Fruit fly (Drosophila melanogaster) whole organism, embryonic: ENCODE data around the gene E2f1.

ENCODE experiments used
- ATbp ChIP-seq: fragments of 200-800 bp; sonication (Bioruptor generic); optimal IDR thresholded peaks from 2 replicates; lab custom pipeline; 2017; ENCODE audit warnings: missing biosample characterization, mild to moderate bottlenecking, missing genetic modification characterization, missing genetic modification reagents
- Asciz ChIP-seq: fragments of 200-800 bp; sonication (Bioruptor generic); optimal IDR thresholded peaks from 2 replicates; lab custom pipeline; 2017; ENCODE audit warnings: missing biosample characterization, mild to moderate bottlenecking, missing genetic modification characterization, missing genetic modification reagents
- Blimp-1 ChIP-seq: fragments of 200-800 bp; sonication (Bioruptor generic); optimal IDR thresholded peaks from 3 replicates; lab custom pipeline; 2018; ENCODE audit warnings: missing biosample characterization, missing genetic modification characterization, mild to moderate bottlenecking, moderate library complexity, missing genetic modification reagents
- C15 ChIP-seq: fragments of 200-800 bp; sonication (Bioruptor generic); IDR thresholded peaks from 3 replicates; pipeline ENCODE4 v1.3.6; 2022; ENCODE audit warnings: missing biosample characterization, missing genetic modification characterization
- CG10462 ChIP-seq: fragments of 200-800 bp; sonication (Bioruptor generic); optimal IDR thresholded peaks from 2 replicates; lab custom pipeline; 2016; ENCODE audit warnings: missing biosample characterization, missing genetic modification characterization
- CG11504 ChIP-seq: fragments of 200-800 bp; sonication (Bioruptor generic); optimal IDR thresholded peaks from 3 replicates; lab custom pipeline; 2019; ENCODE audit warnings: missing biosample characterization, mild to moderate bottlenecking, missing genetic modification characterization, moderate library complexity
- CG12104 ChIP-seq: fragments of 200-800 bp; sonication (Bioruptor generic); optimal IDR thresholded peaks from 3 replicates; lab custom pipeline; 2016; ENCODE audit warnings: missing biosample characterization, missing genetic modification characterization
- CG12769 ChIP-seq: fragments of 200-800 bp; sonication (Bioruptor generic); optimal IDR thresholded peaks from 2 replicates; lab custom pipeline; 2019; ENCODE audit warnings: missing biosample characterization, mild to moderate bottlenecking, missing genetic modification characterization, moderate library complexity
- CG14014 ChIP-seq: fragments of 200-800 bp; sonication (Bioruptor generic); IDR thresholded peaks from 2 replicates; pipeline ENCODE4 v1.3.6; 2022; ENCODE audit warnings: missing biosample characterization, missing genetic modification characterization
- CG15011 ChIP-seq: fragments of 200-800 bp; sonication (Bioruptor generic); optimal IDR thresholded peaks from 3 replicates; lab custom pipeline; 2018; ENCODE audit warnings: missing biosample characterization, mild to moderate bottlenecking, missing genetic modification characterization
- CG16813 ChIP-seq: fragments of 200-800 bp; sonication (Bioruptor generic); IDR thresholded peaks from 3 replicates; pipeline ENCODE4 v1.3.6; 2022; ENCODE audit warnings: missing biosample characterization, missing genetic modification characterization; ENCODE audit not compliant: partially characterized antibody
- CG17912 ChIP-seq: fragments of 200-800 bp; sonication (Bioruptor generic); optimal IDR thresholded peaks from 2 replicates; lab custom pipeline; 2018; ENCODE audit warnings: missing biosample characterization, mild to moderate bottlenecking, missing genetic modification characterization
- CG2712 ChIP-seq: fragments of 200-800 bp; optimal IDR thresholded peaks from 3 replicates; lab custom pipeline; 2019; ENCODE audit warnings: missing biosample characterization, mild to moderate bottlenecking, missing genetic modification characterization, moderate library complexity
- CG34376 ChIP-seq: fragments of 200-800 bp; sonication (Bioruptor generic); optimal IDR thresholded peaks from 2 replicates; lab custom pipeline; 2018; ENCODE audit warnings: missing biosample characterization, mild to moderate bottlenecking, missing genetic modification characterization
- CG34422 ChIP-seq: fragments of 200-800 bp; sonication (Bioruptor generic); IDR thresholded peaks from 3 replicates; pipeline ENCODE4 v1.3.6; 2022; ENCODE audit warnings: missing biosample characterization, missing genetic modification characterization
- CG3838 ChIP-seq: fragments of 200-800 bp; sonication (Bioruptor generic); optimal IDR thresholded peaks from 3 replicates; lab custom pipeline; 2016; ENCODE audit warnings: missing biosample characterization, missing genetic modification characterization
- CG42726 ChIP-seq: fragments of 200-800 bp; sonication (Bioruptor generic); IDR thresholded peaks from 2 replicates; pipeline ENCODE4 v1.3.6; 2022; ENCODE audit warnings: missing biosample characterization, missing genetic modification characterization; ENCODE audit not compliant: partially characterized antibody
- CG5953 ChIP-seq: fragments of 200-800 bp; sonication (Bioruptor generic); IDR thresholded peaks from 2 replicates; pipeline ENCODE4 v1.3.6; 2022; ENCODE audit warnings: missing biosample characterization, missing genetic modification characterization
- CG7839 ChIP-seq: fragments of 200-800 bp; sonication (Bioruptor generic); optimal IDR thresholded peaks from 3 replicates; lab custom pipeline; 2018; ENCODE audit warnings: missing biosample characterization, mild to moderate bottlenecking, missing genetic modification characterization, moderate library complexity
- CG8359 ChIP-seq: fragments of 200-800 bp; sonication (Bioruptor generic); optimal IDR thresholded peaks from 2 replicates; lab custom pipeline; 2017; ENCODE audit warnings: missing biosample characterization, mild to moderate bottlenecking, missing genetic modification characterization, borderline replicate concordance
- CG9817 ChIP-seq: fragments of 200-800 bp; sonication (Bioruptor generic); optimal IDR thresholded peaks from 2 replicates; lab custom pipeline; 2018; ENCODE audit warnings: missing biosample characterization, mild to moderate bottlenecking, missing genetic modification characterization, moderate library complexity
- CG9932 ChIP-seq: fragments of 200-800 bp; sonication (Bioruptor generic); IDR thresholded peaks from 2 replicates; pipeline ENCODE4 v1.3.6; 2022; ENCODE audit warnings: missing biosample characterization, missing genetic modification characterization
- D ChIP-seq, 2 experiments: fragments of 200-800 bp in 1 of 2; fragments of >200 bp in 1 of 2; sonication (Bioruptor generic) in 1 of 2; optimal IDR thresholded peaks; 2 replicates in 1 of 2; 3 replicates in 1 of 2; lab custom pipeline; 2017; ENCODE audit warnings: mild to moderate bottlenecking in 1 of 2, missing biosample characterization in 1 of 2, missing genetic modification characterization in 1 of 2, missing genetic modification reagents in 1 of 2
- Deaf1 ChIP-seq: fragments of 200-800 bp; optimal IDR thresholded peaks from 3 replicates; lab custom pipeline; 2019; ENCODE audit warnings: missing biosample characterization, mild to moderate bottlenecking, missing genetic modification characterization, moderate library complexity
- E2f1 ChIP-seq: fragments of 200-800 bp; sonication (Bioruptor generic); IDR thresholded peaks from 2 replicates; pipeline ENCODE4 v1.3.6; 2022; ENCODE audit warnings: missing biosample characterization, missing genetic modification characterization
- E2f2 ChIP-seq: fragments of 200-800 bp; sonication (Bioruptor generic); IDR thresholded peaks from 2 replicates; pipeline ENCODE4 v1.3.6; 2022; ENCODE audit warnings: missing biosample characterization, missing genetic modification characterization
- Hmx ChIP-seq: fragments of 200-800 bp; sonication (Bioruptor generic); optimal IDR thresholded peaks from 2 replicates; lab custom pipeline; 2016; ENCODE audit warnings: missing biosample characterization, missing genetic modification characterization
- Kr ChIP-seq: fragments of 200-800 bp; sonication (Bioruptor generic); optimal IDR thresholded peaks from 2 replicates; lab custom pipeline; 2017; ENCODE audit warnings: missing biosample characterization, mild to moderate bottlenecking, missing genetic modification characterization
- NK7.1 ChIP-seq: fragments of 200-800 bp; sonication (Bioruptor generic); optimal IDR thresholded peaks from 3 replicates; lab custom pipeline; 2016; ENCODE audit warnings: missing biosample characterization, missing genetic modification characterization
- Side ChIP-seq: fragments of 200-800 bp; sonication (Bioruptor generic); optimal IDR thresholded peaks from 2 replicates; lab custom pipeline; 2016; ENCODE audit warnings: missing biosample characterization, missing genetic modification characterization
- abd-A ChIP-seq: fragments of 200-800 bp; sonication (Bioruptor generic); optimal IDR thresholded peaks from 3 replicates; lab custom pipeline; 2019; ENCODE audit warnings: missing biosample characterization, mild to moderate bottlenecking, missing genetic modification characterization, moderate library complexity
- ase ChIP-seq: fragments of 200-800 bp; sonication (Bioruptor generic); IDR thresholded peaks from 3 replicates; pipeline ENCODE4 v1.3.6; 2022; ENCODE audit warnings: missing biosample characterization, missing genetic modification characterization
- btn ChIP-seq: fragments of 200-800 bp; sonication (Bioruptor generic); optimal IDR thresholded peaks from 2 replicates; lab custom pipeline; 2016; ENCODE audit warnings: missing biosample characterization, missing genetic modification characterization
- fu2 ChIP-seq: fragments of 200-800 bp; sonication (Bioruptor generic); optimal IDR thresholded peaks from 2 replicates; lab custom pipeline; 2016; ENCODE audit warnings: missing biosample characterization, missing genetic modification characterization
- gem ChIP-seq: fragments of 200-800 bp; sonication (Bioruptor generic); optimal IDR thresholded peaks from 2 replicates; lab custom pipeline; 2019; ENCODE audit warnings: missing biosample characterization, mild to moderate bottlenecking, missing genetic modification characterization, moderate library complexity
- gt ChIP-seq: fragments of 200-800 bp; sonication (Bioruptor generic); IDR thresholded peaks from 2 replicates; pipeline ENCODE4 v1.3.6; 2022; ENCODE audit warnings: missing biosample characterization, missing genetic modification characterization
- jigr1 ChIP-seq: fragments of 200-800 bp; sonication (Bioruptor generic); IDR thresholded peaks from 3 replicates; pipeline ENCODE4 v1.3.6; 2022; ENCODE audit warnings: missing biosample characterization, missing genetic modification characterization
- kay ChIP-seq: fragments of 200-800 bp; sonication (Bioruptor generic); optimal IDR thresholded peaks from 2 replicates; lab custom pipeline; 2016; ENCODE audit warnings: missing biosample characterization, missing genetic modification characterization
- kni ChIP-seq: fragments of 200-800 bp; sonication (Bioruptor generic); optimal IDR thresholded peaks from 3 replicates; lab custom pipeline; 2017; ENCODE audit warnings: mild to moderate bottlenecking, missing biosample characterization, missing genetic modification reagents, missing genetic modification characterization
- nom ChIP-seq: fragments of 200-800 bp; sonication (Bioruptor generic); optimal IDR thresholded peaks from 2 replicates; lab custom pipeline; 2017; ENCODE audit warnings: missing biosample characterization, missing genetic modification characterization, mild to moderate bottlenecking, moderate library complexity, missing genetic modification reagents
- oc ChIP-seq: fragments of 200-800 bp; sonication (Bioruptor generic); optimal IDR thresholded peaks from 2 replicates; lab custom pipeline; 2018; ENCODE audit warnings: missing biosample characterization, mild to moderate bottlenecking, missing genetic modification characterization, moderate library complexity
- pros ChIP-seq: fragments of 200-800 bp; sonication (Bioruptor generic); optimal IDR thresholded peaks from 3 replicates; lab custom pipeline; 2019; ENCODE audit warnings: missing biosample characterization, mild to moderate bottlenecking, missing genetic modification characterization, moderate library complexity
- sna ChIP-seq: fragments of 200-800 bp; sonication (Bioruptor generic); IDR thresholded peaks from 2 replicates; pipeline ENCODE4 v1.3.6; 2022; ENCODE audit warnings: missing biosample characterization, missing genetic modification characterization; ENCODE audit not compliant: partially characterized antibody
- so ChIP-seq: fragments of 200-800 bp; sonication (Bioruptor generic); IDR thresholded peaks from 3 replicates; pipeline ENCODE4 v1.3.6; 2022; ENCODE audit warnings: missing biosample characterization, missing genetic modification characterization
- tup ChIP-seq: fragments of 200-800 bp; sonication (Bioruptor generic); optimal IDR thresholded peaks from 2 replicates; lab custom pipeline; 2016; ENCODE audit warnings: missing biosample characterization, mild to moderate bottlenecking, missing genetic modification characterization, moderate library complexity
- wek ChIP-seq: fragments of 200-800 bp; sonication (Bioruptor generic); optimal IDR thresholded peaks from 3 replicates; lab custom pipeline; 2018; ENCODE audit warnings: missing biosample characterization, mild to moderate bottlenecking, missing genetic modification characterization, moderate library complexity
- yki ChIP-seq: fragments of >200 bp; optimal IDR thresholded peaks from 3 replicates; lab custom pipeline; 2018
- z ChIP-seq: fragments of 200-800 bp; sonication (Bioruptor generic); IDR thresholded peaks from 3 replicates; pipeline ENCODE4 v1.3.6; 2022; ENCODE audit warnings: missing biosample characterization, missing genetic modification characterization

The E2f1 gene

dm6 chr3R:21638437-21638836 is 22.2 kb downstream of the E2f1 start (continued):
- TF ChIP-seq CG11504 (tag; lab: Kevin White, UChicago) (no peak), CG15011 (GFP tag; lab: Kevin White, UChicago) (no peak), gt (GFP tag; lab: Robert Waterston, UW) (no peak), CG34422 (GFP tag; lab: Robert Waterston, UW) (no peak), CG17912 (GFP tag; lab: Kevin White, UChicago) (no peak), CG5953 (GFP tag; lab: Robert Waterston, UW) (no peak), z (no peak), CG3838 (no peak), CG9817 (tag; lab: Kevin White, UChicago) (no peak), fu2 (GFP tag; lab: Kevin White, UChicago) (no peak), ATbp (GFP tag; lab: Kevin White, UChicago) (no peak), tup (no peak), Side (GFP tag; lab: Kevin White, UChicago) (no peak), abd-A (tag; lab: Kevin White, UChicago) (no peak), sna (GFP tag; lab: Robert Waterston, UW) (no peak), ase (GFP tag; lab: Robert Waterston, UW) (no peak), btn (GFP tag; lab: Kevin White, UChicago) (no peak), Blimp-1 (GFP tag; lab: Kevin White, UChicago) (no peak), CG10462 (GFP tag; lab: Kevin White, UChicago) (no peak), Kr (GFP tag; lab: Kevin White, UChicago) (peak; percentile 8), CG8359 (GFP tag; lab: Kevin White, UChicago) (no peak), CG16813 (GFP tag; lab: Robert Waterston, UW) (0 out of 3 replicates have a peak, but pooled peaks have one; percentile 26), CG42726 (GFP tag; lab: Robert Waterston, UW) (no peak), yki (lab: Kevin White, UChicago) (peak; percentile 8), pros (GFP tag; lab: Kevin White, UChicago) (peak; percentile 91), kni (GFP tag; lab: Kevin White, UChicago) (peak; percentile 44), NK7.1 (GFP tag; lab: Kevin White, UChicago) (no peak), CG34376 (no peak), nom (peak; percentile 51), CG9932 (GFP tag; lab: Robert Waterston, UW) (no peak), D (optimal IDR thresholded peaks at IDR 0.05; lab: Kevin White, UChicago) (peak; percentile 86), D (GFP tag; optimal IDR thresholded peaks at IDR 0.05; lab: Kevin White, UChicago) (no peak), CG2712 (tag; lab: Kevin White, UChicago) (no peak)

dm6 chr3R:21636867-21637481 is 23.7 kb downstream of the E2f1 start:
- peak; percentile 11 for TF ChIP-seq CG7839 (tag; lab: Kevin White, UChicago)
- TF ChIP-seq Blimp-1 (GFP tag; lab: Kevin White, UChicago), result no peak
- TF ChIP-seq C15 (GFP tag; lab: Robert Waterston, UW), result no peak
- peak; percentile 16 for TF ChIP-seq CG12104
- TF ChIP-seq CG12769 (tag; lab: Kevin White, UChicago), result peak; percentile 42
- TF ChIP-seq wek (GFP tag; lab: Kevin White, UChicago), result peak; percentile 2
- TF ChIP-seq so (GFP tag; lab: Robert Waterston, UW), result peak; percentile 46; the same call in 1 of the 3 replicates
- TF ChIP-seq CG14014 (GFP tag; lab: Robert Waterston, UW), result peak; percentile 33; the same call in 1 of the 2 replicates
- peak; percentile 27 for TF ChIP-seq Asciz (GFP tag; lab: Kevin White, UChicago)
- peak; percentile 94 for TF ChIP-seq kni (GFP tag; lab: Kevin White, UChicago)
- TF ChIP-seq CG34376, result no peak
- peak; percentile 29 for TF ChIP-seq gem (tag; lab: Kevin White, UChicago)
- TF ChIP-seq abd-A (tag; lab: Kevin White, UChicago), result peak; percentile 12
- no peak for TF ChIP-seq jigr1 (GFP tag; lab: Robert Waterston, UW)
- peak; percentile 17 for TF ChIP-seq oc (tag; lab: Kevin White, UChicago)
- peak; percentile 26; the same call in 1 of the 2 replicates for TF ChIP-seq E2f2 (GFP tag; lab: Robert Waterston, UW)
- peak; percentile 44 for TF ChIP-seq Deaf1 (tag; lab: Kevin White, UChicago)
- TF ChIP-seq Hmx, result no peak
- peak; percentile 13 for TF ChIP-seq kay (GFP tag; lab: Kevin White, UChicago)
- TF ChIP-seq E2f1 (GFP tag; lab: Robert Waterston, UW), result no peak
